Fruit fly (Drosophila melanogaster) whole organism, embryonic: ENCODE measurements around the gene Gem2.

Experiments
- Abd-B ChIP-seq: fragments of 200-800 bp; sonication (Bioruptor generic); optimal IDR thresholded peaks from 2 replicates; lab custom pipeline; 2018; ENCODE audit warnings: missing biosample characterization, mild to moderate bottlenecking, missing genetic modification characterization, moderate library complexity
- CG10267 ChIP-seq: fragments of 200-800 bp; sonication (Bioruptor generic); optimal IDR thresholded peaks from 2 replicates; lab custom pipeline; 2018; ENCODE audit warnings: missing biosample characterization, mild to moderate bottlenecking, missing genetic modification characterization, moderate library complexity
- CG10979 ChIP-seq: fragments of 200-800 bp; sonication (Bioruptor generic); optimal IDR thresholded peaks from 2 replicates; lab custom pipeline; 2018; ENCODE audit warnings: missing biosample characterization, mild to moderate bottlenecking, missing genetic modification characterization, moderate library complexity
- CG11247 ChIP-seq: fragments of 200-800 bp; sonication (Bioruptor generic); IDR thresholded peaks from 2 replicates; pipeline ENCODE4 v1.3.6; 2022; ENCODE audit warnings: missing biosample characterization, missing genetic modification characterization
- CG12299 ChIP-seq: fragments of 200-800 bp; sonication (Bioruptor generic); optimal IDR thresholded peaks from 2 replicates; lab custom pipeline; 2018; ENCODE audit warnings: missing biosample characterization, mild to moderate bottlenecking, missing genetic modification characterization
- CG13424 ChIP-seq: fragments of 200-800 bp; sonication (Bioruptor generic); optimal IDR thresholded peaks from 2 replicates; lab custom pipeline; 2019; ENCODE audit warnings: missing biosample characterization, mild to moderate bottlenecking, missing genetic modification characterization, moderate library complexity
- CG14050 ChIP-seq: fragments of 200-800 bp; sonication (Bioruptor generic); IDR thresholded peaks from 3 replicates; pipeline ENCODE4 v1.3.6; 2022; ENCODE audit warnings: missing biosample characterization, missing genetic modification characterization
- CG15269 ChIP-seq: fragments of 200-800 bp; sonication (Bioruptor generic); optimal IDR thresholded peaks from 2 replicates; lab custom pipeline; 2018; ENCODE audit warnings: missing biosample characterization, mild to moderate bottlenecking, missing genetic modification characterization, moderate library complexity
- CG15479 ChIP-seq: fragments of 200-800 bp; sonication (Bioruptor generic); optimal IDR thresholded peaks from 3 replicates; lab custom pipeline; 2019; ENCODE audit warnings: missing biosample characterization, mild to moderate bottlenecking, missing genetic modification characterization, moderate library complexity
- CG1647 ChIP-seq: fragments of 200-800 bp; sonication (Bioruptor generic); optimal IDR thresholded peaks from 3 replicates; lab custom pipeline; 2016; ENCODE audit warnings: missing biosample characterization, missing genetic modification characterization
- CG1792 ChIP-seq: fragments of 200-800 bp; sonication (Bioruptor generic); optimal IDR thresholded peaks from 2 replicates; lab custom pipeline; 2016; ENCODE audit warnings: missing biosample characterization, missing genetic modification characterization
- CG31388 ChIP-seq: fragments of 200-800 bp; sonication (Bioruptor generic); optimal IDR thresholded peaks from 2 replicates; lab custom pipeline; 2016; ENCODE audit warnings: missing biosample characterization, missing genetic modification characterization
- CG3407 ChIP-seq: fragments of 200-800 bp; sonication (Bioruptor generic); optimal IDR thresholded peaks from 2 replicates; lab custom pipeline; 2018; ENCODE audit warnings: missing biosample characterization, mild to moderate bottlenecking, missing genetic modification characterization
- CG5180 ChIP-seq: fragments of 200-800 bp; sonication (Bioruptor generic); optimal IDR thresholded peaks from 3 replicates; lab custom pipeline; 2017; ENCODE audit warnings: missing biosample characterization, missing genetic modification characterization, mild to moderate bottlenecking, moderate library complexity, missing genetic modification reagents
- CG6254 ChIP-seq: fragments of 200-800 bp; sonication (Bioruptor generic); optimal IDR thresholded peaks from 3 replicates; lab custom pipeline; 2017; ENCODE audit warnings: mild to moderate bottlenecking, missing biosample characterization, missing genetic modification reagents, missing genetic modification characterization
- CG7556 ChIP-seq: fragments of 200-800 bp; sonication (Bioruptor generic); optimal IDR thresholded peaks from 2 replicates; lab custom pipeline; 2017; ENCODE audit warnings: missing biosample characterization, mild to moderate bottlenecking, missing genetic modification characterization
- CG7786 ChIP-seq: fragments of 200-800 bp; sonication (Bioruptor generic); optimal IDR thresholded peaks from 2 replicates; lab custom pipeline; 2016; ENCODE audit warnings: missing biosample characterization, missing genetic modification characterization
- CG9727 ChIP-seq: fragments of 200-800 bp; sonication (Bioruptor generic); optimal IDR thresholded peaks from 3 replicates; lab custom pipeline; 2017; ENCODE audit warnings: missing biosample characterization, mild to moderate bottlenecking, missing genetic modification characterization
- D ChIP-seq, 2 experiments: fragments of 200-800 bp in 1 of 2; fragments of >200 bp in 1 of 2; sonication (Bioruptor generic) in 1 of 2; optimal IDR thresholded peaks; 2 replicates in 1 of 2; 3 replicates in 1 of 2; lab custom pipeline; 2017; ENCODE audit warnings: mild to moderate bottlenecking in 1 of 2, missing biosample characterization in 1 of 2, missing genetic modification characterization in 1 of 2, missing genetic modification reagents in 1 of 2
- Dad ChIP-seq: fragments of 200-800 bp; sonication (Bioruptor generic); optimal IDR thresholded peaks from 3 replicates; lab custom pipeline; 2016; ENCODE audit warnings: missing biosample characterization, missing genetic modification characterization
- Fer2 ChIP-seq: fragments of 200-800 bp; sonication (Bioruptor generic); optimal IDR thresholded peaks from 2 replicates; lab custom pipeline; 2018; ENCODE audit warnings: missing biosample characterization, mild to moderate bottlenecking, missing genetic modification characterization, moderate library complexity
- Fer3 ChIP-seq: fragments of 200-800 bp; sonication (Bioruptor generic); optimal IDR thresholded peaks from 2 replicates; lab custom pipeline; 2018; ENCODE audit warnings: missing biosample characterization, mild to moderate bottlenecking, missing genetic modification characterization, moderate library complexity
- HHEX ChIP-seq: fragments of 200-800 bp; sonication (Bioruptor generic); optimal IDR thresholded peaks from 3 replicates; lab custom pipeline; 2017; ENCODE audit warnings: missing biosample characterization, mild to moderate bottlenecking, missing genetic modification characterization, missing genetic modification reagents
- HLH3B ChIP-seq: fragments of 200-800 bp; sonication (Bioruptor generic); IDR thresholded peaks from 2 replicates; pipeline ENCODE4 v1.3.6; 2022; ENCODE audit warnings: missing biosample characterization, missing genetic modification characterization
- HmgZ ChIP-seq: fragments of 200-800 bp; sonication (Bioruptor generic); optimal IDR thresholded peaks from 2 replicates; lab custom pipeline; 2018; ENCODE audit warnings: missing biosample characterization, mild to moderate bottlenecking, missing genetic modification characterization
- Pdp1 ChIP-seq, 2 experiments: fragments of 200-800 bp; sonication (Bioruptor generic); optimal IDR thresholded peaks; 3 replicates each; lab custom pipeline; 2016; ENCODE audit warnings: missing biosample characterization in 2 of 2, missing genetic modification characterization in 2 of 2, mild to moderate bottlenecking in 1 of 2, moderate library complexity in 1 of 2
- Ptx1 ChIP-seq: fragments of 200-800 bp; sonication (Bioruptor generic); IDR thresholded peaks from 2 replicates; pipeline ENCODE4 v1.3.6; 2022; ENCODE audit warnings: missing biosample characterization, missing genetic modification characterization
- Rfx ChIP-seq: fragments of 200-800 bp; sonication (Bioruptor generic); IDR thresholded peaks from 2 replicates; pipeline ENCODE4 v1.3.6; 2022; ENCODE audit warnings: missing biosample characterization, missing genetic modification characterization
- Xbp1 ChIP-seq: fragments of 200-800 bp; sonication (Bioruptor generic); optimal IDR thresholded peaks from 3 replicates; lab custom pipeline; 2016; ENCODE audit warnings: missing biosample characterization, mild to moderate bottlenecking, missing genetic modification characterization
- caup ChIP-seq: fragments of 200-800 bp; sonication (Bioruptor generic); optimal IDR thresholded peaks from 3 replicates; lab custom pipeline; 2017; ENCODE audit warnings: missing biosample characterization, mild to moderate bottlenecking, missing genetic modification characterization, moderate library complexity; ENCODE audit not compliant: severe bottlenecking
- dan ChIP-seq: fragments of 200-800 bp; sonication (Bioruptor generic); IDR thresholded peaks from 2 replicates; pipeline ENCODE4 v1.3.6; 2022; ENCODE audit warnings: missing biosample characterization, missing genetic modification characterization
- dm ChIP-seq: fragments of 200-800 bp; sonication (Bioruptor generic); optimal IDR thresholded peaks from 3 replicates; lab custom pipeline; 2016; ENCODE audit warnings: missing biosample characterization, missing genetic modification characterization
- dmrt99B ChIP-seq: fragments of 200-800 bp; sonication (Bioruptor generic); optimal IDR thresholded peaks from 2 replicates; lab custom pipeline; 2018; ENCODE audit warnings: missing biosample characterization, mild to moderate bottlenecking, missing genetic modification characterization, moderate library complexity
- dysf ChIP-seq: fragments of 200-800 bp; sonication (Bioruptor generic); IDR thresholded peaks from 3 replicates; pipeline ENCODE4 v1.3.6; 2022; ENCODE audit warnings: missing biosample characterization, missing genetic modification characterization
- eve ChIP-seq, 2 experiments: fragments of >200 bp; optimal IDR thresholded peaks; 2 replicates each; lab custom pipeline; 2017; ENCODE audit warnings: missing biosample characterization in 2 of 2, missing genetic modification characterization in 2 of 2
- hth ChIP-seq: fragments of >200 bp; optimal IDR thresholded peaks from 2 replicates; lab custom pipeline; 2017; ENCODE audit warnings: inconsistent platforms
- ind ChIP-seq: fragments of 200-800 bp; sonication (Bioruptor generic); optimal IDR thresholded peaks from 3 replicates; lab custom pipeline; 2016; ENCODE audit warnings: missing biosample characterization, missing genetic modification characterization
- lab ChIP-seq: fragments of 200-800 bp; sonication (Bioruptor generic); optimal IDR thresholded peaks from 3 replicates; lab custom pipeline; 2017; ENCODE audit warnings: missing biosample characterization, missing genetic modification characterization, mild to moderate bottlenecking, moderate library complexity, missing genetic modification reagents
- lola ChIP-seq, 3 experiments: fragments of >200 bp in 2 of 3; fragments of 200-800 bp in 1 of 3; sonication (Bioruptor generic) in 1 of 3; optimal IDR thresholded peaks; 2 replicates each; lab custom pipeline; 2017 to 2019; ENCODE audit warnings: missing biosample characterization in 3 of 3, missing genetic modification characterization in 3 of 3, mild to moderate bottlenecking in 1 of 3, moderate library complexity in 1 of 3
- nmo ChIP-seq: fragments of 200-800 bp; sonication (Bioruptor generic); optimal IDR thresholded peaks from 2 replicates; lab custom pipeline; 2018; ENCODE audit warnings: missing biosample characterization, mild to moderate bottlenecking, missing genetic modification characterization, moderate library complexity
- oc ChIP-seq: fragments of 200-800 bp; sonication (Bioruptor generic); optimal IDR thresholded peaks from 2 replicates; lab custom pipeline; 2018; ENCODE audit warnings: missing biosample characterization, mild to moderate bottlenecking, missing genetic modification characterization, moderate library complexity
- pb ChIP-seq: fragments of 200-800 bp; sonication (Bioruptor generic); optimal IDR thresholded peaks from 3 replicates; lab custom pipeline; 2016; ENCODE audit warnings: missing biosample characterization, missing genetic modification characterization
- sc ChIP-seq, 3 experiments: fragments of >200 bp in 2 of 3; fragments of 200-800 bp in 1 of 3; sonication (Bioruptor generic) in 1 of 3; optimal IDR thresholded peaks; 2 replicates in 2 of 3; 3 replicates in 1 of 3; lab custom pipeline; 2017; ENCODE audit warnings: mild to moderate bottlenecking in 1 of 3, missing biosample characterization in 1 of 3, missing genetic modification characterization in 1 of 3, missing genetic modification reagents in 1 of 3
- sens ChIP-seq: fragments of 200-800 bp; sonication (Bioruptor generic); peaks from one replicate; lab custom pipeline; 2016; ENCODE audit warnings: missing biosample characterization, missing genetic modification characterization
- sob ChIP-seq: fragments of 200-800 bp; sonication (Bioruptor generic); IDR thresholded peaks from 2 replicates; pipeline ENCODE4 v1.3.6; 2022; ENCODE audit warnings: missing biosample characterization, missing genetic modification characterization
- tap ChIP-seq: fragments of 200-800 bp; optimal IDR thresholded peaks from 3 replicates; lab custom pipeline; 2019; ENCODE audit warnings: missing biosample characterization, mild to moderate bottlenecking, missing genetic modification characterization, moderate library complexity
- tgo ChIP-seq: fragments of 200-800 bp; sonication (Bioruptor generic); IDR thresholded peaks from 3 replicates; pipeline ENCODE4 v1.3.6; 2022; ENCODE audit warnings: missing biosample characterization, missing genetic modification characterization
- tio ChIP-seq: fragments of 200-800 bp; sonication (Bioruptor generic); optimal IDR thresholded peaks from 2 replicates; lab custom pipeline; 2017; ENCODE audit warnings: missing biosample characterization, missing genetic modification characterization, inconsistent platforms
- vvl ChIP-seq: fragments of 200-800 bp; sonication (Bioruptor generic); IDR thresholded peaks from 2 replicates; pipeline ENCODE4 v1.3.6; 2022; ENCODE audit warnings: missing biosample characterization, missing genetic modification characterization

Gem2 gene

dm6 chr3L:19073909-19074239, 26.3 kb downstream of the Gem2 start (continued):
- TF ChIP-seq Dad (GFP tag; lab: Kevin White, UChicago): no peak
- TF ChIP-seq CG7556 (GFP tag; lab: Kevin White, UChicago): peak; percentile 63
- peak; percentile 41 for TF ChIP-seq CG15269 (tag; lab: Kevin White, UChicago)
- no peak for TF ChIP-seq CG1647 (GFP tag; lab: Kevin White, UChicago)
- peak in 1 of 2 experiments; percentile 69 for TF ChIP-seq eve (GFP tag; optimal IDR thresholded peaks at IDR 0.05; lab: Kevin White, UChicago)
- TF ChIP-seq CG10979 (tag; lab: Kevin White, UChicago): peak; percentile 79
- peak; percentile 63 for TF ChIP-seq CG10267
- peak; percentile 7 for TF ChIP-seq CG3407 (GFP tag; lab: Kevin White, UChicago)
- no peak for TF ChIP-seq Fer2 (tag; lab: Kevin White, UChicago)
- TF ChIP-seq CG12299 (tag; lab: Kevin White, UChicago): peak; percentile 15
- peak; percentile 77 for TF ChIP-seq dmrt99B
- no peak for TF ChIP-seq CG14050 (GFP tag; lab: Robert Waterston, UW)
- no peak for TF ChIP-seq dm
- peak in 1 of 3 experiments; percentile 59 for TF ChIP-seq lola (GFP tag; optimal IDR thresholded peaks at IDR 0.05; lab: Kevin White, UChicago)
- TF ChIP-seq dan (GFP tag; lab: Robert Waterston, UW): no peak
- no peak for TF ChIP-seq Rfx (GFP tag; lab: Robert Waterston, UW)
- TF ChIP-seq ind (GFP tag; lab: Kevin White, UChicago): no peak
- TF ChIP-seq hth (lab: Kevin White, UChicago): no peak
- TF ChIP-seq HHEX (GFP tag; lab: Kevin White, UChicago): peak; percentile 5
- TF ChIP-seq Abd-B (GFP tag; lab: Kevin White, UChicago): peak; percentile 34
- no peak for TF ChIP-seq dysf (GFP tag; lab: Robert Waterston, UW)
- TF ChIP-seq tgo (GFP tag; lab: Robert Waterston, UW): peak; percentile 21; the same call in 1 of the 3 replicates
- peak; percentile 6 for TF ChIP-seq tap
- TF ChIP-seq tio (GFP tag; lab: Kevin White, UChicago): no peak
- TF ChIP-seq CG6254: peak; percentile 47
- TF ChIP-seq Xbp1 (GFP tag; lab: Kevin White, UChicago): peak; percentile 34
- TF ChIP-seq lab (GFP tag; lab: Kevin White, UChicago): no peak
- TF ChIP-seq Fer3 (tag; lab: Kevin White, UChicago): no peak
- peak; percentile 8; the same call in 1 of the 2 replicates for TF ChIP-seq vvl (GFP tag; lab: Robert Waterston, UW)
- no peak for TF ChIP-seq caup (GFP tag; lab: Kevin White, UChicago)
- TF ChIP-seq sob (GFP tag; lab: Robert Waterston, UW): no peak
- TF ChIP-seq CG13424: peak; percentile 73
- no peak for TF ChIP-seq D (optimal IDR thresholded peaks at IDR 0.05; lab: Kevin White, UChicago)
- TF ChIP-seq D (GFP tag; optimal IDR thresholded peaks at IDR 0.05; lab: Kevin White, UChicago): peak; percentile 49
- TF ChIP-seq Pdp1 (GFP tag; optimal IDR thresholded peaks at IDR 0.05; lab: Kevin White, UChicago): no peak
- peak; percentile 39 for TF ChIP-seq oc
- no peak for TF ChIP-seq sc (optimal IDR thresholded peaks at IDR 0.05; lab: Kevin White, UChicago)
- TF ChIP-seq sc (GFP tag; optimal IDR thresholded peaks at IDR 0.05; lab: Kevin White, UChicago): no peak
- TF ChIP-seq HmgZ: no peak
- TF ChIP-seq CG9727 (GFP tag; lab: Kevin White, UChicago): peak; percentile 10
- TF ChIP-seq pb (GFP tag; lab: Kevin White, UChicago): no peak
- TF ChIP-seq HLH3B (GFP tag; lab: Robert Waterston, UW): 0 out of 2 replicates have a peak, but pooled peaks have one; percentile 30
- no peak for TF ChIP-seq CG15479 (GFP tag; lab: Kevin White, UChicago)
- TF ChIP-seq CG5180: no peak
- peak; percentile 46 for TF ChIP-seq sens
- no peak for TF ChIP-seq CG11247 (GFP tag; lab: Robert Waterston, UW)
- no peak for TF ChIP-seq CG31388 (GFP tag; lab: Kevin White, UChicago)
- no peak for TF ChIP-seq CG1792 (GFP tag; lab: Kevin White, UChicago)
- TF ChIP-seq CG7786: no peak
- TF ChIP-seq nmo: peak; percentile 79
- peak; percentile 42; the same call in 1 of the 2 replicates for TF ChIP-seq Ptx1 (GFP tag; lab: Robert Waterston, UW)
